Worm (Caenorhabditis elegans): Measurements from ENCODE around the gene srb-5.

Gene srb-5

ce11 chrII:5154540-5154939, 8.6 kb downstream of the srb-5 start, which contains the start of gene srb-12:
TSS of gene srb-12 (minus strand) at chrII:5154640.
- TF ChIP-seq fos-1 (tag; optimal IDR thresholded peaks at IDR 0.05): no peak
- TF ChIP-seq F44E2.7 (GFP tag; IDR thresholded peaks at IDR 0.05): no peak
- no peak for TF ChIP-seq spr-3 (GFP tag; optimal IDR thresholded peaks at IDR 0.05)
- no peak for TF ChIP-seq dve-1 (tag; optimal IDR thresholded peaks at IDR 0.05; ENCODE audit: insufficient read depth)
- TF ChIP-seq pha-4 (GFP tag; IDR thresholded peaks at IDR 0.05): no peak
- no peak for TF ChIP-seq pha-4 (tag; optimal IDR thresholded peaks at IDR 0.05)
- TF ChIP-seq ztf-11 (tag; optimal IDR thresholded peaks at IDR 0.05): no peak
- TF ChIP-seq F49E8.2 (tag; optimal IDR thresholded peaks at IDR 0.05; ENCODE audit: borderline replicate concordance): no peak
- no peak for TF ChIP-seq lsy-2 (tag; optimal IDR thresholded peaks at IDR 0.05)

- TF ChIP-seq daf-19 (GFP tag; conservative IDR thresholded peaks at IDR 0.05) (no peak), nhr-10 (tag; optimal IDR thresholded peaks at IDR 0.05) (no peak), madf-9 (GFP tag; conservative IDR thresholded peaks at IDR 0.05) (no peak), F37D6.2 (tag; optimal IDR thresholded peaks at IDR 0.05) (no peak), lin-38 (GFP tag; IDR thresholded peaks at IDR 0.05) (no peak), nhr-77 (tag; optimal IDR thresholded peaks at IDR 0.05) (no peak), hlh-30 (tag; optimal IDR thresholded peaks at IDR 0.05; ENCODE audit: insufficient read depth) (no peak), hmg-1.1 (GFP tag; IDR thresholded peaks at IDR 0.05) (no peak), zfp-2 (tag; optimal IDR thresholded peaks at IDR 0.05) (no peak), Y75B8A.6 (GFP tag; IDR thresholded peaks at IDR 0.05) (no peak), nhr-11 (tag; optimal IDR thresholded peaks at IDR 0.05) (no peak), ZK546.5 (tag; optimal IDR thresholded peaks at IDR 0.05) (no peak), nhr-237 (tag; optimal IDR thresholded peaks at IDR 0.05) (no peak), set-16 (GFP tag; IDR thresholded peaks at IDR 0.05) (no peak), ama-1 (optimal IDR thresholded peaks at IDR 0.05) (no peak), ceh-28 (tag; optimal IDR thresholded peaks at IDR 0.05) (no peak), hlh-11 (tag; optimal IDR thresholded peaks at IDR 0.05) (no peak)
Measured at ce11 chrII:5150829-5151228, 12.4 kb downstream of the srb-5 start, which contains the start of gene srb-16. TSS of gene srb-16 (minus strand) at chrII:5150929.

ce11 chrII:5148349-5148748, 14.8 kb downstream of the srb-5 start, which contains the start of gene F58A6.5:
TSS of gene F58A6.5 (minus strand) at chrII:5148449.
- TF ChIP-seq ZK337.2 (GFP tag; IDR thresholded peaks at IDR 0.05): no peak
- TF ChIP-seq sdz-12 (GFP tag; optimal IDR thresholded peaks at IDR 0.05): no peak
- TF ChIP-seq ztf-11 (tag; optimal IDR thresholded peaks at IDR 0.05): no peak
- no peak for TF ChIP-seq nhr-77 (tag; optimal IDR thresholded peaks at IDR 0.05)
- no peak for TF ChIP-seq ctbp-1 (GFP tag; IDR thresholded peaks at IDR 0.05)
- TF ChIP-seq egl-27 (tag; optimal IDR thresholded peaks at IDR 0.05): no peak
- no peak for TF ChIP-seq snpc-4 (tag; optimal IDR thresholded peaks at IDR 0.05)
- TF ChIP-seq nhr-76 (tag; optimal IDR thresholded peaks at IDR 0.05): no peak
- TF ChIP-seq F44E2.7 (GFP tag; IDR thresholded peaks at IDR 0.05): no peak

- TF ChIP-seq dve-1 (tag; optimal IDR thresholded peaks at IDR 0.05; ENCODE audit: insufficient read depth) (no peak), nhr-111 (GFP tag; optimal IDR thresholded peaks at IDR 0.05) (no peak), gei-8 (GFP tag; optimal IDR thresholded peaks at IDR 0.05) (no peak), ama-1 (optimal IDR thresholded peaks at IDR 0.05) (no peak), zfp-2 (tag; optimal IDR thresholded peaks at IDR 0.05) (no peak), Y75B8A.6 (GFP tag; IDR thresholded peaks at IDR 0.05) (no peak)
Measured at ce11 chrII:5142619-5143018, 20.6 kb downstream of the srb-5 start, which contains the start of gene F58A6.1. TSS of gene F58A6.1 (plus strand) at chrII:5142919.

ce11 chrII:5141945-5142514, 21.2 kb downstream of the srb-5 start, which contains the start of gene nas-29:
TSS of gene nas-29 (minus strand) at chrII:5142036.
- TF ChIP-seq nhr-76 (tag; optimal IDR thresholded peaks at IDR 0.05) (no peak), daf-16 (GFP tag; optimal IDR thresholded peaks at IDR 0.05) (no peak), daf-16 (tag; optimal IDR thresholded peaks at IDR 0.05) (peak; percentile 82), nhr-28 (tag; optimal IDR thresholded peaks at IDR 0.05) (peak; percentile 97), pqm-1 (tag; optimal IDR thresholded peaks at IDR 0.05) (peak; percentile 81), mxl-3 (GFP tag; optimal IDR thresholded peaks at IDR 0.05) (peak; percentile 93), R02D3.7 (tag; optimal IDR thresholded peaks at IDR 0.05) (no peak), lin-39 (tag; optimal IDR thresholded peaks at IDR 0.05) (no peak), hlh-30 (tag; optimal IDR thresholded peaks at IDR 0.05; ENCODE audit: insufficient read depth) (peak; percentile 49), dmd-8 (GFP tag; IDR thresholded peaks at IDR 0.05) (no peak), ceh-82 (tag; optimal IDR thresholded peaks at IDR 0.05) (no peak), nhr-48 (tag; optimal IDR thresholded peaks at IDR 0.05) (peak; percentile 42), aha-1 (tag) (peak; percentile 95), ztf-7 (tag; optimal IDR thresholded peaks at IDR 0.05) (no peak), daf-8 (GFP tag; IDR thresholded peaks at IDR 0.05) (no peak)
